Worm (Caenorhabditis elegans) whole organism, L4/young adult: ENCODE data around the gene F23F1.6.

Experiments used
- W03F9.2 ChIP-seq: fragments of 150-350 bp; optimal IDR thresholded peaks from 2 replicates; lab custom pipeline; 2014; ENCODE audit warnings: missing biosample characterization, missing genetic modification characterization
- dao-5 ChIP-seq: sonication (generic microtip); optimal IDR thresholded peaks from 2 replicates; lab custom pipeline; 2016; ENCODE audit warnings: missing genotype, missing genetic modification characterization, moderate library complexity, missing compliant biosample characterization
- him-1 ChIP-seq: sonication (generic microtip); optimal IDR thresholded peaks from 2 replicates; lab custom pipeline; 2016; ENCODE audit warnings: missing genotype, missing genetic modification reagents, missing genetic modification characterization, missing compliant biosample characterization

- TF ChIP-seq W03F9.2 (tag; lab: Kevin White, UChicago) (no peak), dao-5 (no peak), him-1 (tag; lab: Kevin White, UChicago) (no peak)
Measured at ce11 chrII:8212-8611, 28.9 kb downstream of the F23F1.6 start.
